Worm (Caenorhabditis elegans) whole organism, L2 larva: ENCODE measurements around the gene pat-4.

Source experiments
- C34F6.9 ChIP-seq: fragments of 150-350 bp; optimal IDR thresholded peaks from 2 replicates; lab custom pipeline; 2014; ENCODE audit warnings: missing biosample characterization, missing genetic modification characterization
- F13H6.1 ChIP-seq: sonication (generic microtip); optimal IDR thresholded peaks from 2 replicates; lab custom pipeline; 2016; ENCODE audit warnings: missing genetic modification characterization, missing compliant biosample characterization
- R02D3.7 ChIP-seq: fragments of 150-350 bp; optimal IDR thresholded peaks from 2 replicates; lab custom pipeline; 2014; ENCODE audit warnings: missing biosample characterization, missing genetic modification characterization
- ama-1 ChIP-seq: fragments of 150-350 bp; optimal IDR thresholded peaks from 2 replicates; lab custom pipeline; 2018; ENCODE audit warnings: inconsistent platforms
- ceh-16 ChIP-seq: fragments of 150-350 bp; optimal IDR thresholded peaks from 2 replicates; lab custom pipeline; 2014; ENCODE audit warnings: missing biosample characterization, missing genetic modification characterization
- crh-2 ChIP-seq: sonication (generic microtip); optimal IDR thresholded peaks from 2 replicates; lab custom pipeline; 2017; ENCODE audit warnings: missing biosample characterization, missing genetic modification characterization
- dmd-4 ChIP-seq: sonication (generic microtip); optimal IDR thresholded peaks from 2 replicates; lab custom pipeline; 2017; ENCODE audit warnings: missing biosample characterization, missing genetic modification characterization
- egl-27 ChIP-seq: sonication (generic microtip); optimal IDR thresholded peaks from 3 replicates; lab custom pipeline; 2017; ENCODE audit warnings: missing biosample characterization, missing genetic modification reagents, missing genetic modification characterization
- elt-1 ChIP-seq: fragments of 150-350 bp; optimal IDR thresholded peaks from 2 replicates; lab custom pipeline; 2014; ENCODE audit warnings: missing biosample characterization, missing genetic modification characterization
- fos-1 ChIP-seq: fragments of 150-350 bp; optimal IDR thresholded peaks from 2 replicates; lab custom pipeline; 2014; ENCODE audit warnings: missing biosample characterization, missing genetic modification characterization
- gmeb-1 ChIP-seq: fragments of 150-350 bp; optimal IDR thresholded peaks from 2 replicates; lab custom pipeline; 2014; ENCODE audit warnings: missing biosample characterization, missing genetic modification characterization
- lin-13 ChIP-seq: fragments of 150-350 bp; optimal IDR thresholded peaks from 2 replicates; lab custom pipeline; 2014; ENCODE audit warnings: missing biosample characterization, missing genetic modification reagents, missing genetic modification characterization
- lin-39 ChIP-seq: fragments of 150-350 bp; optimal IDR thresholded peaks from 2 replicates; lab custom pipeline; 2014; ENCODE audit warnings: missing biosample characterization, missing genetic modification reagents, missing genetic modification characterization
- lsy-2 ChIP-seq, 2 experiments: fragments of 150-350 bp in 1 of 2; sonication (generic microtip) in 1 of 2; optimal IDR thresholded peaks; 2 replicates each; lab custom pipeline; 2014 to 2017; ENCODE audit warnings: missing biosample characterization in 2 of 2, missing genetic modification characterization in 2 of 2
- mab-5 ChIP-seq: fragments of 150-350 bp; optimal IDR thresholded peaks from 2 replicates; lab custom pipeline; 2014; ENCODE audit warnings: missing biosample characterization, missing genetic modification characterization
- mdl-1 ChIP-seq, 2 experiments: fragments of 150-350 bp in 1 of 2; sonication (generic microtip) in 1 of 2; optimal IDR thresholded peaks; 2 replicates each; lab custom pipeline; 2017; ENCODE audit warnings: missing biosample characterization in 2 of 2, missing genetic modification characterization in 2 of 2
- nhr-10 ChIP-seq: sonication (generic microtip); optimal IDR thresholded peaks from 2 replicates; lab custom pipeline; 2017; ENCODE audit warnings: missing biosample characterization, missing genetic modification characterization
- nhr-129 ChIP-seq: fragments of 150-350 bp; optimal IDR thresholded peaks from 2 replicates; lab custom pipeline; 2014; ENCODE audit warnings: missing biosample characterization, missing genetic modification characterization
- nhr-21 ChIP-seq: fragments of 150-350 bp; optimal IDR thresholded peaks from 2 replicates; lab custom pipeline; 2014; ENCODE audit warnings: missing biosample characterization, missing genetic modification characterization
- nhr-25 ChIP-seq: fragments of 150-350 bp; sonication (generic microtip); optimal IDR thresholded peaks from 3 replicates; lab custom pipeline; 2014; ENCODE audit warnings: missing biosample characterization, missing genetic modification characterization
- nhr-6 ChIP-seq: fragments of 150-350 bp; optimal IDR thresholded peaks from 2 replicates; lab custom pipeline; 2014; ENCODE audit warnings: missing biosample characterization, missing genetic modification characterization
- peb-1 ChIP-seq: fragments of 150-350 bp; optimal IDR thresholded peaks from 2 replicates; lab custom pipeline; 2014; ENCODE audit warnings: missing biosample characterization, missing genetic modification characterization
- sem-4 ChIP-seq: fragments of 150-350 bp; optimal IDR thresholded peaks from 2 replicates; lab custom pipeline; 2014; ENCODE audit warnings: missing biosample characterization, missing genetic modification reagents, missing genetic modification characterization
- skn-1 ChIP-seq: sonication (generic microtip); optimal IDR thresholded peaks from 2 replicates; lab custom pipeline; 2017; ENCODE audit warnings: missing biosample characterization, missing genetic modification characterization
- sma-3 ChIP-seq: sonication (generic microtip); optimal IDR thresholded peaks from 2 replicates; lab custom pipeline; 2016; ENCODE audit warnings: missing genetic modification reagents, missing genetic modification characterization, missing compliant biosample characterization
- sma-9 ChIP-seq, 2 experiments: fragments of 150-350 bp in 1 of 2; sonication (generic microtip) in 1 of 2; optimal IDR thresholded peaks; 2 replicates each; lab custom pipeline; 2014 to 2016; ENCODE audit warnings: missing genetic modification characterization in 2 of 2, mild to moderate bottlenecking in 1 of 2, missing biosample characterization in 1 of 2, missing compliant biosample characterization in 1 of 2, missing genetic modification reagents in 1 of 2, moderate library complexity in 1 of 2
- snpc-4 ChIP-seq: fragments of 150-350 bp; optimal IDR thresholded peaks from 2 replicates; lab custom pipeline; 2014; ENCODE audit warnings: missing biosample characterization, missing genetic modification characterization
- unc-39 ChIP-seq: fragments of 150-350 bp; optimal IDR thresholded peaks from 2 replicates; lab custom pipeline; 2014; ENCODE audit warnings: missing biosample characterization, missing genetic modification characterization
- unc-55 ChIP-seq: fragments of 150-350 bp; sonication (generic microtip); optimal IDR thresholded peaks from 3 replicates; lab custom pipeline; 2014; ENCODE audit warnings: missing biosample characterization, missing genetic modification reagents, missing genetic modification characterization
- zag-1 ChIP-seq: fragments of 150-350 bp; optimal IDR thresholded peaks from 2 replicates; lab custom pipeline; 2014; ENCODE audit warnings: missing biosample characterization, missing genetic modification characterization
- ztf-1 ChIP-seq: fragments of 200-800 bp; sonication (Bioruptor generic); conservative IDR thresholded peaks from 2 replicates; pipeline ENCODE4 v1.3.6; 2022; ENCODE audit warnings: missing genetic modification characterization, missing compliant biosample characterization
- ztf-11 ChIP-seq: sonication (generic microtip); optimal IDR thresholded peaks from 2 replicates; lab custom pipeline; 2017; ENCODE audit warnings: missing biosample characterization, missing genetic modification characterization
- ztf-4 ChIP-seq: fragments of 150-350 bp; optimal IDR thresholded peaks from 2 replicates; lab custom pipeline; 2014; ENCODE audit warnings: missing biosample characterization, missing genetic modification characterization

Gene pat-4

ce11 chrIII:63584-64316, 30.9 kb downstream of the pat-4 start:
- 0 out of 2 replicates have a peak, but pooled peaks have one; percentile 33 for TF ChIP-seq ztf-1
- TF ChIP-seq ztf-4 (tag; lab: Kevin White, UChicago): no peak

ce11 chrIII:62383-62873, 32.2 kb downstream of the pat-4 start:
- peak; percentile 45 for TF ChIP-seq sma-9 (GFP tag; optimal IDR thresholded peaks at IDR 0.05; lab: Kevin White, UChicago)
- TF ChIP-seq sma-9 (tag; optimal IDR thresholded peaks at IDR 0.05; lab: Kevin White, UChicago): no peak
- no peak for TF ChIP-seq egl-27
- TF ChIP-seq sma-3: peak; percentile 6
- no peak for TF ChIP-seq lin-39 (tag; lab: Kevin White, UChicago)
- TF ChIP-seq gmeb-1: no peak
- peak; percentile 72 for TF ChIP-seq zag-1
- TF ChIP-seq sem-4 (tag; lab: Kevin White, UChicago): peak; percentile 65
- TF ChIP-seq dmd-4 (tag; lab: Kevin White, UChicago): no peak
- no peak for TF ChIP-seq skn-1
- peak; percentile 63 for TF ChIP-seq lin-13 (GFP tag; lab: Kevin White, UChicago)
- no peak for TF ChIP-seq ceh-16 (tag; lab: Kevin White, UChicago)
- peak; percentile 48 for TF ChIP-seq nhr-25 (tag; lab: Kevin White, UChicago)
- TF ChIP-seq nhr-129 (tag; lab: Kevin White, UChicago): peak; percentile 68
- peak; percentile 57 for TF ChIP-seq C34F6.9
- peak; percentile 14 for TF ChIP-seq ama-1 (lab: Kevin White, UChicago)
- TF ChIP-seq fos-1 (tag; lab: Kevin White, UChicago): no peak
- TF ChIP-seq peb-1 (tag; lab: Kevin White, UChicago): no peak
- peak; percentile 47 for TF ChIP-seq crh-2
- TF ChIP-seq mab-5 (tag; lab: Kevin White, UChicago): peak; percentile 6
- TF ChIP-seq lsy-2 (tag; optimal IDR thresholded peaks at IDR 0.05; lab: Kevin White, UChicago): peak in 1 of 2 experiments; percentile 84
- peak; percentile 85 for TF ChIP-seq ztf-4 (tag; lab: Kevin White, UChicago)
- TF ChIP-seq ztf-1: 0 out of 2 replicates have a peak, but pooled peaks have one; percentile 69
- no peak for TF ChIP-seq mdl-1 (tag; optimal IDR thresholded peaks at IDR 0.05; lab: Kevin White, UChicago)
- peak; percentile 58 for TF ChIP-seq nhr-6 (tag; lab: Kevin White, UChicago)
- peak; percentile 37 for TF ChIP-seq unc-55 (GFP tag; lab: Kevin White, UChicago)

- no peak for TF ChIP-seq peb-1 (tag; lab: Kevin White, UChicago)
- no peak for TF ChIP-seq lin-13 (GFP tag; lab: Kevin White, UChicago)
- no peak for TF ChIP-seq ztf-4 (tag; lab: Kevin White, UChicago)
- TF ChIP-seq nhr-129 (tag; lab: Kevin White, UChicago): no peak
- no peak for TF ChIP-seq R02D3.7 (tag; lab: Kevin White, UChicago)
- no peak for TF ChIP-seq ztf-11 (tag; lab: Kevin White, UChicago)
Measured at ce11 chrIII:61045-61444, 33.6 kb downstream of the pat-4 start, which contains the start of gene btb-5. TSS of gene btb-5 (minus strand) at chrIII:61145.

ce11 chrIII:53696-54095, 40.9 kb downstream of the pat-4 start:
- no peak for TF ChIP-seq nhr-10
- no peak for TF ChIP-seq elt-1 (tag; lab: Kevin White, UChicago)

ce11 chrIII:51622-52021, 43.0 kb downstream of the pat-4 start:
- TF ChIP-seq sma-3 (no peak), mab-5 (tag; lab: Kevin White, UChicago) (no peak), unc-55 (GFP tag; lab: Kevin White, UChicago) (no peak), snpc-4 (tag; lab: Kevin White, UChicago) (no peak), F13H6.1 (tag; lab: Kevin White, UChicago) (no peak), nhr-21 (tag; lab: Kevin White, UChicago) (no peak), unc-39 (tag; lab: Kevin White, UChicago) (no peak), egl-27 (no peak), peb-1 (tag; lab: Kevin White, UChicago) (no peak), fos-1 (tag; lab: Kevin White, UChicago) (no peak)
